Fruit fly (Drosophila melanogaster) whole organism, embryonic: Measurements from ENCODE around the gene CG14982.
A peak's percentile ranks its signal among the peaks of the same experiment; 100 is the strongest.

Experiments used
- Abd-B ChIP-seq: fragments of 200-800 bp; sonication (Bioruptor generic); optimal IDR thresholded peaks from 2 replicates; lab custom pipeline; 2018; ENCODE audit warnings: missing biosample characterization, mild to moderate bottlenecking, missing genetic modification characterization, moderate library complexity
- Atf3 ChIP-seq: fragments of 200-800 bp; sonication (Bioruptor generic); optimal IDR thresholded peaks from 3 replicates; lab custom pipeline; 2016; ENCODE audit warnings: missing biosample characterization, missing genetic modification characterization
- Atf6 ChIP-seq: fragments of 200-800 bp; sonication (Bioruptor generic); IDR thresholded peaks from 2 replicates; pipeline ENCODE4 v1.3.6; 2022; ENCODE audit warnings: missing biosample characterization, missing genetic modification characterization
- Bteb2 ChIP-seq: fragments of 200-800 bp; sonication (Bioruptor generic); optimal IDR thresholded peaks from 2 replicates; lab custom pipeline; 2016; ENCODE audit warnings: missing biosample characterization, missing genetic modification characterization
- CG11093 ChIP-seq: fragments of 200-800 bp; sonication (Bioruptor generic); IDR thresholded peaks from 3 replicates; pipeline ENCODE4 v1.3.6; 2022; ENCODE audit warnings: missing biosample characterization, missing genetic modification characterization
- CG11504 ChIP-seq: fragments of 200-800 bp; sonication (Bioruptor generic); optimal IDR thresholded peaks from 3 replicates; lab custom pipeline; 2019; ENCODE audit warnings: missing biosample characterization, mild to moderate bottlenecking, missing genetic modification characterization, moderate library complexity
- CG14710 ChIP-seq: fragments of 200-800 bp; sonication (Bioruptor generic); optimal IDR thresholded peaks from 3 replicates; lab custom pipeline; 2019; ENCODE audit warnings: missing biosample characterization, mild to moderate bottlenecking, missing genetic modification characterization, moderate library complexity
- CG18619 ChIP-seq: fragments of 200-800 bp; sonication (Bioruptor generic); optimal IDR thresholded peaks from 3 replicates; lab custom pipeline; 2017; ENCODE audit warnings: missing biosample characterization, mild to moderate bottlenecking, missing genetic modification characterization
- CG34224 ChIP-seq: fragments of 200-800 bp; sonication (Bioruptor generic); IDR thresholded peaks from 3 replicates; pipeline ENCODE4 v1.3.6; 2022; ENCODE audit warnings: missing biosample characterization, missing genetic modification characterization; ENCODE audit not compliant: partially characterized antibody
- CG34376 ChIP-seq: fragments of 200-800 bp; sonication (Bioruptor generic); optimal IDR thresholded peaks from 2 replicates; lab custom pipeline; 2018; ENCODE audit warnings: missing biosample characterization, mild to moderate bottlenecking, missing genetic modification characterization
- CG4360 ChIP-seq: fragments of 200-800 bp; sonication (Bioruptor generic); IDR thresholded peaks from 2 replicates; pipeline ENCODE4 v1.3.6; 2022; ENCODE audit warnings: missing biosample characterization, missing genetic modification characterization
- CG7372 ChIP-seq: fragments of 200-800 bp; sonication (Bioruptor generic); IDR thresholded peaks from 2 replicates; pipeline ENCODE4 v1.3.6; 2022; ENCODE audit warnings: missing biosample characterization, missing genetic modification characterization
- CG8290 ChIP-seq, 3 experiments: fragments of 200-800 bp; sonication (Bioruptor generic); optimal IDR thresholded peaks; 2 replicates each; lab custom pipeline; 2016 to 2019; ENCODE audit warnings: missing biosample characterization in 3 of 3, missing genetic modification characterization in 3 of 3, mild to moderate bottlenecking in 2 of 3, moderate library complexity in 1 of 3
- CG8388 ChIP-seq: fragments of 200-800 bp; sonication (Bioruptor generic); optimal IDR thresholded peaks from 2 replicates; lab custom pipeline; 2019; ENCODE audit warnings: missing biosample characterization, mild to moderate bottlenecking, missing genetic modification characterization, moderate library complexity
- CrebB ChIP-seq: fragments of 200-800 bp; sonication (Bioruptor generic); optimal IDR thresholded peaks from 3 replicates; lab custom pipeline; 2018; ENCODE audit warnings: missing biosample characterization, mild to moderate bottlenecking, missing genetic modification characterization
- Deaf1 ChIP-seq: fragments of 200-800 bp; optimal IDR thresholded peaks from 3 replicates; lab custom pipeline; 2019; ENCODE audit warnings: missing biosample characterization, mild to moderate bottlenecking, missing genetic modification characterization, moderate library complexity
- Dll ChIP-seq: fragments of 200-800 bp; sonication (Bioruptor generic); IDR thresholded peaks from 4 replicates; pipeline ENCODE4 v1.3.6; 2022; ENCODE audit warnings: missing biosample characterization, missing genetic modification characterization; ENCODE audit not compliant: partially characterized antibody
- Ets65A ChIP-seq: fragments of 200-800 bp; sonication (Bioruptor generic); peaks from one replicate; lab custom pipeline; 2016; ENCODE audit warnings: missing biosample characterization, missing genetic modification characterization
- Fer1 ChIP-seq: fragments of 200-800 bp; sonication (Bioruptor generic); optimal IDR thresholded peaks from 2 replicates; lab custom pipeline; 2017; ENCODE audit warnings: missing biosample characterization, mild to moderate bottlenecking, missing genetic modification characterization
- GATAe ChIP-seq: fragments of 200-800 bp; sonication (Bioruptor generic); conservative IDR thresholded peaks from 2 replicates; pipeline ENCODE4 v1.3.6; 2022; ENCODE audit warnings: missing biosample characterization, missing genetic modification characterization
- HHEX ChIP-seq: fragments of 200-800 bp; sonication (Bioruptor generic); optimal IDR thresholded peaks from 3 replicates; lab custom pipeline; 2017; ENCODE audit warnings: missing biosample characterization, mild to moderate bottlenecking, missing genetic modification characterization, missing genetic modification reagents
- HmgZ ChIP-seq: fragments of 200-800 bp; sonication (Bioruptor generic); optimal IDR thresholded peaks from 2 replicates; lab custom pipeline; 2018; ENCODE audit warnings: missing biosample characterization, mild to moderate bottlenecking, missing genetic modification characterization
- Hmr ChIP-seq: fragments of 200-800 bp; sonication (Bioruptor generic); optimal IDR thresholded peaks from 3 replicates; lab custom pipeline; 2017; ENCODE audit warnings: mild to moderate bottlenecking, missing biosample characterization, missing genetic modification reagents, missing genetic modification characterization
- Neu2 ChIP-seq: fragments of 200-800 bp; sonication (Bioruptor generic); optimal IDR thresholded peaks from 3 replicates; lab custom pipeline; 2016; ENCODE audit warnings: missing biosample characterization, missing genetic modification characterization, borderline replicate concordance
- Rfx ChIP-seq: fragments of 200-800 bp; sonication (Bioruptor generic); IDR thresholded peaks from 2 replicates; pipeline ENCODE4 v1.3.6; 2022; ENCODE audit warnings: missing biosample characterization, missing genetic modification characterization
- Six4 ChIP-seq: fragments of 200-800 bp; sonication (Bioruptor generic); optimal IDR thresholded peaks from 2 replicates; lab custom pipeline; 2016; ENCODE audit warnings: missing biosample characterization, missing genetic modification characterization
- Usf ChIP-seq: fragments of 200-800 bp; sonication (Bioruptor generic); optimal IDR thresholded peaks from 2 replicates; lab custom pipeline; 2017; ENCODE audit warnings: missing genotype, missing biosample characterization, missing genetic modification characterization
- abd-A ChIP-seq: fragments of 200-800 bp; sonication (Bioruptor generic); optimal IDR thresholded peaks from 3 replicates; lab custom pipeline; 2019; ENCODE audit warnings: missing biosample characterization, mild to moderate bottlenecking, missing genetic modification characterization, moderate library complexity
- cwo ChIP-seq: fragments of 200-800 bp; sonication (Bioruptor generic); optimal IDR thresholded peaks from 3 replicates; lab custom pipeline; 2017; ENCODE audit warnings: missing biosample characterization, missing genetic modification characterization, mild to moderate bottlenecking, moderate library complexity, missing genetic modification reagents
- exex ChIP-seq: fragments of 200-800 bp; sonication (Bioruptor generic); optimal IDR thresholded peaks from 4 replicates; lab custom pipeline; 2018; ENCODE audit warnings: missing biosample characterization, mild to moderate bottlenecking, missing genetic modification characterization, moderate library complexity
- fru ChIP-seq: fragments of >200 bp; optimal IDR thresholded peaks from 2 replicates; lab custom pipeline; 2017
- grn ChIP-seq: fragments of 200-800 bp; sonication (Bioruptor generic); optimal IDR thresholded peaks from 3 replicates; lab custom pipeline; 2017; ENCODE audit warnings: missing biosample characterization, missing genetic modification characterization
- lilli ChIP-seq: fragments of 200-800 bp; sonication (Bioruptor generic); optimal IDR thresholded peaks from 3 replicates; lab custom pipeline; 2016; ENCODE audit warnings: missing biosample characterization, missing genetic modification characterization
- lmd ChIP-seq: fragments of 200-800 bp; sonication (Bioruptor generic); IDR thresholded peaks from 2 replicates; pipeline ENCODE4 v1.3.6; 2022; ENCODE audit warnings: missing biosample characterization, missing genetic modification characterization
- mirr ChIP-seq: fragments of 200-800 bp; sonication (Bioruptor generic); optimal IDR thresholded peaks from 3 replicates; lab custom pipeline; 2018; ENCODE audit warnings: missing biosample characterization, mild to moderate bottlenecking, missing genetic modification characterization
- oc ChIP-seq: fragments of 200-800 bp; sonication (Bioruptor generic); optimal IDR thresholded peaks from 2 replicates; lab custom pipeline; 2018; ENCODE audit warnings: missing biosample characterization, mild to moderate bottlenecking, missing genetic modification characterization, moderate library complexity
- pan ChIP-seq, 4 experiments: fragments of >200 bp in 3 of 4; fragments of 200-800 bp in 1 of 4; sonication (Bioruptor generic) in 1 of 4; optimal IDR thresholded peaks in 3 of 4; IDR thresholded peaks in 1 of 4; 2 replicates each; pipeline versions ENCODE4 v1.3.6 to Lab custom; 2017 to 2022; ENCODE audit warnings: missing biosample characterization in 2 of 4, missing genetic modification characterization in 2 of 4, mixed read lengths in 1 of 4
- pita ChIP-seq: fragments of 200-800 bp; sonication (Bioruptor generic); optimal IDR thresholded peaks from 2 replicates; lab custom pipeline; 2017; ENCODE audit warnings: missing biosample characterization, mild to moderate bottlenecking, missing genetic modification characterization
- ro ChIP-seq: fragments of 200-800 bp; sonication (Bioruptor generic); IDR thresholded peaks from 2 replicates; pipeline ENCODE4 v1.3.6; 2022; ENCODE audit warnings: missing biosample characterization, missing genetic modification characterization
- schlank ChIP-seq: fragments of 200-800 bp; sonication (Bioruptor generic); optimal IDR thresholded peaks from 2 replicates; lab custom pipeline; 2018; ENCODE audit warnings: missing biosample characterization, mild to moderate bottlenecking, missing genetic modification characterization
- sens ChIP-seq: fragments of 200-800 bp; sonication (Bioruptor generic); peaks from one replicate; lab custom pipeline; 2016; ENCODE audit warnings: missing biosample characterization, missing genetic modification characterization
- seq ChIP-seq: fragments of 200-800 bp; sonication (Bioruptor generic); IDR thresholded peaks from 2 replicates; pipeline ENCODE4 v1.3.6; 2022; ENCODE audit warnings: missing biosample characterization, missing genetic modification characterization
- sob ChIP-seq: fragments of 200-800 bp; sonication (Bioruptor generic); IDR thresholded peaks from 2 replicates; pipeline ENCODE4 v1.3.6; 2022; ENCODE audit warnings: missing biosample characterization, missing genetic modification characterization
- sug ChIP-seq: fragments of 200-800 bp; optimal IDR thresholded peaks from 2 replicates; lab custom pipeline; 2019; ENCODE audit warnings: missing biosample characterization, mild to moderate bottlenecking, missing genetic modification characterization, moderate library complexity
- unpg ChIP-seq: fragments of 200-800 bp; sonication (Bioruptor generic); optimal IDR thresholded peaks from 3 replicates; lab custom pipeline; 2018; ENCODE audit warnings: missing biosample characterization, mild to moderate bottlenecking, missing genetic modification characterization, moderate library complexity
- vvl ChIP-seq: fragments of 200-800 bp; sonication (Bioruptor generic); IDR thresholded peaks from 2 replicates; pipeline ENCODE4 v1.3.6; 2022; ENCODE audit warnings: missing biosample characterization, missing genetic modification characterization

The CG14982 gene

DNA sequence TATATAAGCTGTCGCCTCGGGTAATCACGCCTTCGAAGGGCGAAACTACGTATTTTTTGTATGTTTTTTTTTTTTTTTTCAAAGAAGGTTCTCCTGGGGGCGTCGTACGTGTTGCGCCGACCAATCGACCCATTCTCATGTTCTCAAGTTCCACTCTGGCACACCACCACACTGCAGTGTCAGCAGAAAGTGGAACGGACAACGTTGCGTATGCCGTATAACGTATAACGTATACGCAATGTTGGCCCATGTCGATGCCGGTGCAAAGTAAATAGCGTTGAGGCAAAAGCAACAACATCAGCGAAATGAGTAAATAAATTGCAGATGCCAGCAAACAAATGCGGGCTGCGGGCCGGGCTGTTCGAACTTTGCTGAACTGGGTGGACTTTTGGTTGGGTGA is 30.4 kb upstream of the CG14982 start:
- no peak for TF ChIP-seq CG11504 (tag; lab: Kevin White, UChicago)
- no peak for TF ChIP-seq oc (tag; lab: Kevin White, UChicago)
- no peak for TF ChIP-seq unpg
- TF ChIP-seq sens (GFP tag; lab: Kevin White, UChicago) = peak; percentile 15
- TF ChIP-seq CG7372 (GFP tag; lab: Robert Waterston, UW) = peak; percentile 76
- TF ChIP-seq Usf (GFP tag; lab: Kevin White, UChicago) = no peak
- no peak for TF ChIP-seq vvl (GFP tag; lab: Robert Waterston, UW)
- TF ChIP-seq GATAe (GFP tag; lab: Robert Waterston, UW) = no peak
- TF ChIP-seq HHEX = no peak
- TF ChIP-seq CrebB = no peak
- 0 out of 2 replicates have a peak, but pooled peaks have one; percentile 13 for TF ChIP-seq sob (GFP tag; lab: Robert Waterston, UW)
- no peak for TF ChIP-seq fru (lab: Kevin White, UChicago)
- no peak for TF ChIP-seq Deaf1 (tag; lab: Kevin White, UChicago)
- TF ChIP-seq CG18619 (GFP tag; lab: Kevin White, UChicago) = no peak
- peak; percentile 92 for TF ChIP-seq Ets65A (GFP tag; lab: Kevin White, UChicago)
- TF ChIP-seq Six4 = no peak
- TF ChIP-seq, all 482 proteins: peak for 4

DNA sequence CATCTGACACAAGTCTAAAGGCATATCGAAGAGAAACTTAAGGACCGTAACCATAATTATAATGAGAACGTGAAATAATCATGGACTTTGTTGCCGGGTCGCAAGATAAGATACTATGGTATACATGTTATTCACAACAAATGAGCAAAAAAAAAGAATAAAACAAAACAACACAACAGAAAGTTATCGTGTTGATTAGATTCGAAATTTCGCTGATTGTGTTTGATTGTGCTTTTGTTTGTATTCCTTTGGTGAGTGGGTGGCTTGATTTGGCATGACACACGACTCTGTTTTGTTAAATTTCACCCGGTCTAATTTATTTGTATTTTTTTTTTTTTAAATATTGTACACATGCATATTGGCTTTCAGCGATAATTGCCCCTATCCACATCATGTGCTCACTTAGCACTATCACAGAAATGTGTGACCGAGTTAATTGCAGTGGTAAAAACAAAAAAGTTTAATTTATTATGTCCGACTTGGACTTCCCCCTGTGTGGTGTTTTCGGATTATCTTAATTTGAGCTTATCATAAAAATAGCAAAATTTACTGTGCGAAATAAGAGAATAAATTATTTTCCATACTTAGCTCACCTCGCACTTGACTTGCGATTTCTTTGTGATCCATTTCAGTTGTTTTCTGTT is 18.8 kb upstream of the CG14982 start:
- no peak for TF ChIP-seq Abd-B (GFP tag; lab: Kevin White, UChicago)
- TF ChIP-seq pan (optimal IDR thresholded peaks at IDR 0.05; lab: Kevin White, UChicago) = no peak
- no peak for TF ChIP-seq pan (GFP tag; optimal IDR thresholded peaks at IDR 0.05 in 1 of 2, IDR thresholded peaks at IDR 0.05 in 1 of 2)
- no peak for TF ChIP-seq oc (tag; lab: Kevin White, UChicago)
- TF ChIP-seq GATAe (GFP tag; lab: Robert Waterston, UW) = peak; percentile 57; the same call in 1 of the 2 replicates
- peak; percentile 12 for TF ChIP-seq cwo (GFP tag; lab: Kevin White, UChicago)
- TF ChIP-seq mirr (GFP tag; lab: Kevin White, UChicago) = peak; percentile 73
- TF ChIP-seq exex (tag; lab: Kevin White, UChicago) = peak; percentile 91
- TF ChIP-seq CG34224 (GFP tag; lab: Robert Waterston, UW) = no peak
- TF ChIP-seq CG8388 = no peak
- TF ChIP-seq Neu2 (GFP tag; lab: Kevin White, UChicago) = no peak
- no peak for TF ChIP-seq CG14710
- TF ChIP-seq grn (GFP tag; lab: Kevin White, UChicago) = peak; percentile 49
- peak; percentile 47 for TF ChIP-seq CG34376 (GFP tag; lab: Kevin White, UChicago)
- TF ChIP-seq seq = no peak
- TF ChIP-seq unpg = no peak
- no peak for TF ChIP-seq Dll (GFP tag; lab: Robert Waterston, UW)

DNA sequence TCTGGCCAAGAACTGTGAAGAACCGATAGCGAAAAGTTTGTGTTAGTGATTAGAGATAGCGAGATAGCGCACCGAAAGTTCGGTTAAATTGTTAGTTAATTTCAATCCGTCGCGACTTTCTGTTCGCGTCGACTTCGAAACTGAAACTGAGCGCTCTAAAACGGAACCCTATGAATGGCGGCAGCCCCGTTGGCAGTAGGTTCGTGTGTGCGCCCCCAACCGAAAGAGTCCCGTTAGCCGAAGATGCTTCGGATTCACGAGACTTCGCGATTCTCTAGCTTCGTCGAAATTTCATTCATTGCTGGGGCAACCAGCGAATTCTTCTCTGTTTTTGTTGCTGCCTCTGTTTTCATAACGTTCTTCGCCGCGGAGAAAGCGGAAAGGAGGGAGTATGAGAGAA is 17.0 kb upstream of the CG14982 start:
- no peak for TF ChIP-seq Atf3 (GFP tag; lab: Kevin White, UChicago)
- no peak for TF ChIP-seq Dll (GFP tag; lab: Robert Waterston, UW)
- TF ChIP-seq Fer1 (GFP tag; lab: Kevin White, UChicago) = peak; percentile 8
- TF ChIP-seq GATAe (GFP tag; lab: Robert Waterston, UW) = 0 out of 2 replicates have a peak, but pooled peaks have one; percentile 22
- peak; percentile 29 for TF ChIP-seq abd-A
- no peak for TF ChIP-seq CG4360 (GFP tag; lab: Robert Waterston, UW)
- no peak for TF ChIP-seq pita (GFP tag; lab: Kevin White, UChicago)
- TF ChIP-seq Bteb2 (GFP tag; lab: Kevin White, UChicago) = no peak
- peak; percentile 83 for TF ChIP-seq sug (tag; lab: Kevin White, UChicago)
- TF ChIP-seq schlank (tag; lab: Kevin White, UChicago) = peak; percentile 17
- TF ChIP-seq Deaf1 (tag; lab: Kevin White, UChicago) = peak; percentile 97
- peak; percentile 37 for TF ChIP-seq HmgZ
- no peak for TF ChIP-seq lilli (GFP tag; lab: Kevin White, UChicago)
- TF ChIP-seq CG34376 (GFP tag; lab: Kevin White, UChicago) = peak; percentile 60
- TF ChIP-seq Rfx (GFP tag; lab: Robert Waterston, UW) = peak; percentile 36; the same call in 1 of the 2 replicates
- TF ChIP-seq Hmr = peak; percentile 54
- no peak for TF ChIP-seq lmd (GFP tag; lab: Robert Waterston, UW)
- no peak for TF ChIP-seq CG11093 (GFP tag; lab: Robert Waterston, UW)
- peak; percentile 42; the same call in 1 of the 2 replicates for TF ChIP-seq Atf6 (GFP tag; lab: Robert Waterston, UW)
- no peak for TF ChIP-seq ro (GFP tag; lab: Robert Waterston, UW)
- TF ChIP-seq CG8290 (GFP tag; optimal IDR thresholded peaks at IDR 0.05; lab: Kevin White, UChicago) = no peak
- TF ChIP-seq CG8290 (tag; optimal IDR thresholded peaks at IDR 0.05; lab: Kevin White, UChicago) = peak in 1 of 2 experiments; percentile 45
